4 worm cellular contexts compared by ENCODE assay signal in genomic region chrV:18723604-18724003, ce11.
TF ChIP-seq lines count a peak whose summit lies in the region.

No protein-coding gene starts in this region.

TF ChIP-seq in whole organism, L2 larva, 48 proteins besides CTCF, POLR2A, EP300 and RAD21 (continues in another document):
- peak; percentile 58 for TF ChIP-seq nhr-21 (tag; optimal IDR thresholded peaks at IDR 0.05; lab: Kevin White, UChicago)
- TF ChIP-seq Y55F3AM.14 (GFP tag; optimal IDR thresholded peaks at IDR 0.05; lab: Kevin White, UChicago), result no peak
- no peak for TF ChIP-seq unc-62 (GFP tag; optimal IDR thresholded peaks at IDR 0.05; lab: Kevin White, UChicago)
- no peak for TF ChIP-seq ztf-11 (tag; optimal IDR thresholded peaks at IDR 0.05; lab: Kevin White, UChicago)
- TF ChIP-seq nhr-25 (tag; optimal IDR thresholded peaks at IDR 0.05; lab: Kevin White, UChicago), result peak; percentile 74
- TF ChIP-seq egl-27 (tag; optimal IDR thresholded peaks at IDR 0.05; lab: Kevin White, UChicago), result no peak
- TF ChIP-seq ztf-1 (GFP tag; conservative IDR thresholded peaks at IDR 0.05; lab: Robert Waterston, UW), result no peak
- TF ChIP-seq crh-2 (tag; optimal IDR thresholded peaks at IDR 0.05; lab: Kevin White, UChicago), result peak; percentile 89
- TF ChIP-seq nhr-12 (tag; optimal IDR thresholded peaks at IDR 0.05; lab: Kevin White, UChicago), result no peak
- TF ChIP-seq blmp-1 (tag; optimal IDR thresholded peaks at IDR 0.05; lab: Kevin White, UChicago; ENCODE audit: insufficient read depth), result no peak
- TF ChIP-seq aly-2 (tag; optimal IDR thresholded peaks at IDR 0.05; lab: Kevin White, UChicago), result no peak
- no peak for TF ChIP-seq elt-1 (tag; optimal IDR thresholded peaks at IDR 0.05; lab: Kevin White, UChicago)
- no peak for TF ChIP-seq sma-9 (GFP tag; optimal IDR thresholded peaks at IDR 0.05; lab: Kevin White, UChicago)
- no peak for TF ChIP-seq sma-9 (tag; optimal IDR thresholded peaks at IDR 0.05; lab: Kevin White, UChicago)
- TF ChIP-seq ama-1 (optimal IDR thresholded peaks at IDR 0.05; lab: Kevin White, UChicago), result no peak
- TF ChIP-seq F13H6.1 (tag; optimal IDR thresholded peaks at IDR 0.05; lab: Kevin White, UChicago), result peak; percentile 89
- no peak for TF ChIP-seq unc-39 (tag; optimal IDR thresholded peaks at IDR 0.05; lab: Kevin White, UChicago)
- TF ChIP-seq nhr-6 (tag; optimal IDR thresholded peaks at IDR 0.05; lab: Kevin White, UChicago), result peak; percentile 67
- TF ChIP-seq nhr-10 (tag; optimal IDR thresholded peaks at IDR 0.05; lab: Kevin White, UChicago), result no peak
- peak; percentile 87 for TF ChIP-seq mab-5 (tag; optimal IDR thresholded peaks at IDR 0.05; lab: Kevin White, UChicago)
- no peak for TF ChIP-seq dmd-4 (tag; optimal IDR thresholded peaks at IDR 0.05; lab: Kevin White, UChicago)
- no peak for TF ChIP-seq nhr-23 (tag; optimal IDR thresholded peaks at IDR 0.05; lab: Kevin White, UChicago)
- TF ChIP-seq sem-4 (tag; optimal IDR thresholded peaks at IDR 0.05; lab: Kevin White, UChicago), result peak; percentile 46
- TF ChIP-seq elt-3 (tag; optimal IDR thresholded peaks at IDR 0.05; lab: Kevin White, UChicago), result no peak

TF ChIP-seq in whole organism, L4 larva, 104 proteins besides CTCF, POLR2A, EP300 and RAD21 (continues in another document):
- TF ChIP-seq nhr-76 (tag; optimal IDR thresholded peaks at IDR 0.05; lab: Kevin White, UChicago) (no peak), hif-1 (tag; optimal IDR thresholded peaks at IDR 0.05; lab: Kevin White, UChicago) (peak in 1 of 2 experiments; percentile 19), snpc-4 (tag; optimal IDR thresholded peaks at IDR 0.05; lab: Kevin White, UChicago) (peak; percentile 47), zfp-2 (tag; optimal IDR thresholded peaks at IDR 0.05; lab: Kevin White, UChicago) (no peak), nhr-11 (tag; optimal IDR thresholded peaks at IDR 0.05; lab: Kevin White, UChicago) (peak; percentile 54), set-16 (GFP tag; IDR thresholded peaks at IDR 0.05; lab: Robert Waterston, UW) (no peak), duxl-1 (tag; optimal IDR thresholded peaks at IDR 0.05; lab: Kevin White, UChicago; ENCODE audit: poor library complexity) (peak; percentile 99), dve-1 (tag; optimal IDR thresholded peaks at IDR 0.05; lab: Kevin White, UChicago; ENCODE audit: insufficient read depth) (peak; percentile 96), hmg-1.1 (GFP tag; IDR thresholded peaks at IDR 0.05; lab: Robert Waterston, UW) (peak; percentile 57), lin-13 (GFP tag; optimal IDR thresholded peaks at IDR 0.05; lab: Kevin White, UChicago) (peak; percentile 64), jun-1 (tag; optimal IDR thresholded peaks at IDR 0.05; lab: Kevin White, UChicago) (peak; percentile 28), nhr-77 (tag; optimal IDR thresholded peaks at IDR 0.05; lab: Kevin White, UChicago) (peak; percentile 72), nhr-237 (tag; optimal IDR thresholded peaks at IDR 0.05; lab: Kevin White, UChicago) (no peak), F37D6.2 (tag; optimal IDR thresholded peaks at IDR 0.05; lab: Kevin White, UChicago) (peak; percentile 82), mdl-1 (tag; optimal IDR thresholded peaks at IDR 0.05; lab: Kevin White, UChicago) (peak; percentile 30 to 36), daf-16 (GFP tag; optimal IDR thresholded peaks at IDR 0.05; lab: Kevin White, UChicago) (no peak), daf-16 (tag; optimal IDR thresholded peaks at IDR 0.05; lab: Kevin White, UChicago) (peak; percentile 89), fkh-10 (GFP tag; optimal IDR thresholded peaks at IDR 0.05; lab: Kevin White, UChicago) (peak; percentile 33), aly-2 (tag; optimal IDR thresholded peaks at IDR 0.05; lab: Kevin White, UChicago) (no peak), F44E2.7 (GFP tag; IDR thresholded peaks at IDR 0.05; lab: Robert Waterston, UW) (no peak), hlh-30 (tag; optimal IDR thresholded peaks at IDR 0.05; lab: Kevin White, UChicago; ENCODE audit: insufficient read depth) (peak; percentile 80), nhr-6 (tag; optimal IDR thresholded peaks at IDR 0.05; lab: Kevin White, UChicago) (peak; percentile 95), attf-4 (tag; optimal IDR thresholded peaks at IDR 0.05; lab: Kevin White, UChicago) (peak; percentile 24), unc-130 (GFP tag; optimal IDR thresholded peaks at IDR 0.05; lab: Kevin White, UChicago) (no peak)

TF ChIP-seq in whole organism, late embryonic, 69 proteins besides CTCF, POLR2A, EP300 and RAD21 (continues in another document):
- TF ChIP-seq T23F11.4 (GFP tag; optimal IDR thresholded peaks at IDR 0.05; lab: Kevin White, UChicago), result no peak
- TF ChIP-seq fkh-6 (tag; optimal IDR thresholded peaks at IDR 0.05; lab: Kevin White, UChicago), result peak; percentile 18
- no peak for TF ChIP-seq hlh-13 (GFP tag; optimal IDR thresholded peaks at IDR 0.05; lab: Kevin White, UChicago)
- no peak for TF ChIP-seq che-1 (tag; optimal IDR thresholded peaks at IDR 0.05; lab: Kevin White, UChicago)
- no peak for TF ChIP-seq mec-3 (tag; optimal IDR thresholded peaks at IDR 0.05; lab: Kevin White, UChicago; ENCODE audit: borderline replicate concordance)
- TF ChIP-seq ceh-19 (GFP tag; optimal IDR thresholded peaks at IDR 0.05; lab: Kevin White, UChicago), result peak; percentile 85
- no peak for TF ChIP-seq eyg-1 (tag; optimal IDR thresholded peaks at IDR 0.05; lab: Kevin White, UChicago)
- no peak for TF ChIP-seq ahr-1 (tag; optimal IDR thresholded peaks at IDR 0.05; lab: Kevin White, UChicago)
- no peak for TF ChIP-seq pag-3 (tag; optimal IDR thresholded peaks at IDR 0.05; lab: Kevin White, UChicago; ENCODE audit: borderline replicate concordance)
- peak; percentile 76 for TF ChIP-seq ceh-14 (tag; optimal IDR thresholded peaks at IDR 0.05; lab: Kevin White, UChicago)
- TF ChIP-seq ttx-3 (tag; optimal IDR thresholded peaks at IDR 0.05; lab: Kevin White, UChicago), result no peak
- no peak for TF ChIP-seq C38D4.7 (GFP tag; optimal IDR thresholded peaks at IDR 0.05; lab: Kevin White, UChicago)
- TF ChIP-seq hlh-8 (tag; optimal IDR thresholded peaks at IDR 0.05; lab: Kevin White, UChicago), result no peak
- no peak for TF ChIP-seq elt-4 (tag; optimal IDR thresholded peaks at IDR 0.05; lab: Kevin White, UChicago)
- TF ChIP-seq pha-2 (tag; optimal IDR thresholded peaks at IDR 0.05; lab: Kevin White, UChicago), result peak; percentile 59
- TF ChIP-seq gmeb-2 (tag; optimal IDR thresholded peaks at IDR 0.05; lab: Kevin White, UChicago), result no peak
- TF ChIP-seq ceh-30 (tag; optimal IDR thresholded peaks at IDR 0.05; lab: Kevin White, UChicago), result peak; percentile 92
- no peak for TF ChIP-seq tbx-7 (tag; optimal IDR thresholded peaks at IDR 0.05; lab: Kevin White, UChicago)
- TF ChIP-seq ceh-22 (tag; optimal IDR thresholded peaks at IDR 0.05; lab: Kevin White, UChicago), result peak; percentile 9
- no peak for TF ChIP-seq hlh-6 (tag; optimal IDR thresholded peaks at IDR 0.05; lab: Kevin White, UChicago)
- TF ChIP-seq ceh-34 (tag; optimal IDR thresholded peaks at IDR 0.05; lab: Kevin White, UChicago), result peak; percentile 50
- peak; percentile 90 for TF ChIP-seq ceh-48 (tag; optimal IDR thresholded peaks at IDR 0.05; lab: Kevin White, UChicago)
- TF ChIP-seq hlh-15 (tag; optimal IDR thresholded peaks at IDR 0.05; lab: Kevin White, UChicago), result no peak
- no peak for TF ChIP-seq fkh-10 (GFP tag; optimal IDR thresholded peaks at IDR 0.05; lab: Kevin White, UChicago)
- no peak for TF ChIP-seq sox-4 (tag; optimal IDR thresholded peaks at IDR 0.05; lab: Kevin White, UChicago)
- peak; percentile 70 for TF ChIP-seq pax-1 (tag; optimal IDR thresholded peaks at IDR 0.05; lab: Kevin White, UChicago)

TF ChIP-seq in whole organism, mixed stage, embryonic, 35 proteins besides CTCF, POLR2A, EP300 and RAD21:
- TF ChIP-seq sptf-1 (tag; optimal IDR thresholded peaks at IDR 0.05; lab: Kevin White, UChicago) (no peak), mep-1 (tag; optimal IDR thresholded peaks at IDR 0.05; lab: Kevin White, UChicago) (peak; percentile 80), mab-5 (tag; optimal IDR thresholded peaks at IDR 0.05; lab: Kevin White, UChicago) (peak; percentile 86), nhr-237 (tag; optimal IDR thresholded peaks at IDR 0.05; lab: Kevin White, UChicago) (peak; percentile 93), ceh-39 (tag; optimal IDR thresholded peaks at IDR 0.05; lab: Kevin White, UChicago) (peak; percentile 99), pha-4 (tag; optimal IDR thresholded peaks at IDR 0.05; lab: Kevin White, UChicago) (peak; percentile 97), snpc-4 (tag; optimal IDR thresholded peaks at IDR 0.05; lab: Kevin White, UChicago) (no peak), elt-3 (tag; optimal IDR thresholded peaks at IDR 0.05; lab: Kevin White, UChicago) (peak; percentile 13), ces-1 (GFP tag; optimal IDR thresholded peaks at IDR 0.05; lab: Kevin White, UChicago) (peak; percentile 96), sem-2 (GFP tag; optimal IDR thresholded peaks at IDR 0.05; lab: Kevin White, UChicago) (no peak), cnd-1 (tag; optimal IDR thresholded peaks at IDR 0.05; lab: Kevin White, UChicago) (peak; percentile 50), ztf-11 (tag; optimal IDR thresholded peaks at IDR 0.05; lab: Kevin White, UChicago) (peak; percentile 22), unc-62 (GFP tag; optimal IDR thresholded peaks at IDR 0.05; lab: Kevin White, UChicago) (peak; percentile 83), lin-13 (tag; optimal IDR thresholded peaks at IDR 0.05; lab: Kevin White, UChicago) (peak; percentile 86), lin-32 (GFP tag; optimal IDR thresholded peaks at IDR 0.05; lab: Kevin White, UChicago) (peak; percentile 3), unc-120 (tag; optimal IDR thresholded peaks at IDR 0.05; lab: Kevin White, UChicago; ENCODE audit: poor library complexity, severe bottlenecking) (peak; percentile 52), ceh-43 (GFP tag; optimal IDR thresholded peaks at IDR 0.05; lab: Kevin White, UChicago) (no peak), lsy-2 (tag; optimal IDR thresholded peaks at IDR 0.05; lab: Kevin White, UChicago) (peak; percentile 89), nhr-2 (tag; optimal IDR thresholded peaks at IDR 0.05; lab: Kevin White, UChicago) (peak; percentile 83), nhr-12 (tag; optimal IDR thresholded peaks at IDR 0.05; lab: Kevin White, UChicago) (no peak), mls-2 (tag; optimal IDR thresholded peaks at IDR 0.05; lab: Kevin White, UChicago) (peak; percentile 24), hlh-1 (tag; optimal IDR thresholded peaks at IDR 0.05; lab: Kevin White, UChicago) (peak; percentile 92)
